Fruit fly (Drosophila melanogaster) whole organism, embryonic: ENCODE measurements around the gene CG33703.

ENCODE experiments used
- Abd-B ChIP-seq: fragments of 200-800 bp; sonication (Bioruptor generic); optimal IDR thresholded peaks from 2 replicates; lab custom pipeline; 2018; ENCODE audit warnings: missing biosample characterization, mild to moderate bottlenecking, missing genetic modification characterization, moderate library complexity
- Asciz ChIP-seq: fragments of 200-800 bp; sonication (Bioruptor generic); optimal IDR thresholded peaks from 2 replicates; lab custom pipeline; 2017; ENCODE audit warnings: missing biosample characterization, mild to moderate bottlenecking, missing genetic modification characterization, missing genetic modification reagents
- Atf6 ChIP-seq: fragments of 200-800 bp; sonication (Bioruptor generic); IDR thresholded peaks from 2 replicates; pipeline ENCODE4 v1.3.6; 2022; ENCODE audit warnings: missing biosample characterization, missing genetic modification characterization
- CG1024 ChIP-seq: fragments of 200-800 bp; sonication (Bioruptor generic); IDR thresholded peaks from 2 replicates; pipeline ENCODE4 v1.3.6; 2022; ENCODE audit warnings: missing biosample characterization, missing genetic modification characterization
- CG10321 ChIP-seq: fragments of 200-800 bp; sonication (Bioruptor generic); IDR thresholded peaks from 2 replicates; pipeline ENCODE4 v1.3.6; 2022; ENCODE audit warnings: missing biosample characterization, missing genetic modification characterization
- CG10366 ChIP-seq: fragments of 200-800 bp; sonication (Bioruptor generic); IDR thresholded peaks from 2 replicates; pipeline ENCODE4 v1.3.6; 2022; ENCODE audit warnings: missing biosample characterization, missing genetic modification characterization
- CG10565 ChIP-seq: fragments of 200-800 bp; sonication (Bioruptor generic); optimal IDR thresholded peaks from 3 replicates; lab custom pipeline; 2016; ENCODE audit warnings: missing biosample characterization, mild to moderate bottlenecking, missing genetic modification characterization
- CG1233 ChIP-seq: fragments of 200-800 bp; sonication (Bioruptor generic); optimal IDR thresholded peaks from 4 replicates; lab custom pipeline; 2018; ENCODE audit warnings: missing biosample characterization, mild to moderate bottlenecking, missing genetic modification characterization
- CG13123 ChIP-seq: fragments of 200-800 bp; sonication (Bioruptor generic); optimal IDR thresholded peaks from 2 replicates; lab custom pipeline; 2016; ENCODE audit warnings: missing biosample characterization, missing genetic modification characterization
- CG13775 ChIP-seq: fragments of 200-800 bp; sonication (Bioruptor generic); optimal IDR thresholded peaks from 3 replicates; lab custom pipeline; 2017; ENCODE audit warnings: missing biosample characterization, mild to moderate bottlenecking, missing genetic modification characterization
- CG14014 ChIP-seq: fragments of 200-800 bp; sonication (Bioruptor generic); IDR thresholded peaks from 2 replicates; pipeline ENCODE4 v1.3.6; 2022; ENCODE audit warnings: missing biosample characterization, missing genetic modification characterization
- CG14860 ChIP-seq: fragments of 200-800 bp; sonication (Bioruptor generic); IDR thresholded peaks from 3 replicates; pipeline ENCODE4 v1.3.6; 2022; ENCODE audit warnings: missing biosample characterization, missing genetic modification characterization; ENCODE audit not compliant: partially characterized antibody
- CG17361 ChIP-seq: fragments of 200-800 bp; sonication (Bioruptor generic); IDR thresholded peaks from 3 replicates; pipeline ENCODE4 v1.3.6; 2022; ENCODE audit warnings: missing biosample characterization, missing genetic modification characterization
- CG1832 ChIP-seq: fragments of 200-800 bp; sonication (Bioruptor generic); optimal IDR thresholded peaks from 2 replicates; lab custom pipeline; 2017; ENCODE audit warnings: missing biosample characterization, mild to moderate bottlenecking, missing genetic modification characterization, inconsistent platforms
- CG2116 ChIP-seq: fragments of 200-800 bp; sonication (Bioruptor generic); optimal IDR thresholded peaks from 3 replicates; lab custom pipeline; 2018; ENCODE audit warnings: missing biosample characterization, mild to moderate bottlenecking, missing genetic modification characterization
- CG31365 ChIP-seq: fragments of 200-800 bp; sonication (Bioruptor generic); optimal IDR thresholded peaks from 2 replicates; lab custom pipeline; 2018; ENCODE audit warnings: missing biosample characterization, mild to moderate bottlenecking, missing genetic modification characterization
- CG3838 ChIP-seq: fragments of 200-800 bp; sonication (Bioruptor generic); optimal IDR thresholded peaks from 3 replicates; lab custom pipeline; 2016; ENCODE audit warnings: missing biosample characterization, missing genetic modification characterization
- CG4617 ChIP-seq: fragments of 200-800 bp; sonication (Bioruptor generic); optimal IDR thresholded peaks from 3 replicates; lab custom pipeline; 2016; ENCODE audit warnings: missing biosample characterization, missing genetic modification characterization, borderline replicate concordance
- Chrac-16 ChIP-seq: fragments of 200-800 bp; sonication (Bioruptor generic); optimal IDR thresholded peaks from 3 replicates; lab custom pipeline; 2016; ENCODE audit warnings: missing biosample characterization, missing genetic modification characterization
- CoRest ChIP-seq: fragments of 200-800 bp; sonication (Bioruptor generic); optimal IDR thresholded peaks from 3 replicates; lab custom pipeline; 2018; ENCODE audit warnings: missing biosample characterization, mild to moderate bottlenecking, missing genetic modification characterization, moderate library complexity
- E2f2 ChIP-seq: fragments of 200-800 bp; sonication (Bioruptor generic); IDR thresholded peaks from 2 replicates; pipeline ENCODE4 v1.3.6; 2022; ENCODE audit warnings: missing biosample characterization, missing genetic modification characterization
- Hey ChIP-seq: fragments of 200-800 bp; sonication (Bioruptor generic); optimal IDR thresholded peaks from 3 replicates; lab custom pipeline; 2018; ENCODE audit warnings: missing biosample characterization, mild to moderate bottlenecking, missing genetic modification characterization
- Hr39 ChIP-seq: fragments of >200 bp; optimal IDR thresholded peaks from 2 replicates; lab custom pipeline; 2017
- Jarid2 ChIP-seq: fragments of 200-800 bp; sonication (Bioruptor generic); optimal IDR thresholded peaks from 3 replicates; lab custom pipeline; 2017; ENCODE audit warnings: mild to moderate bottlenecking, missing biosample characterization, missing genetic modification reagents, missing genetic modification characterization
- Mad ChIP-seq: fragments of 200-800 bp; sonication (Bioruptor generic); optimal IDR thresholded peaks from 2 replicates; lab custom pipeline; 2016; ENCODE audit warnings: missing biosample characterization, missing genetic modification characterization
- Mes4 ChIP-seq: fragments of 200-800 bp; sonication (Bioruptor generic); optimal IDR thresholded peaks from 2 replicates; lab custom pipeline; 2016; ENCODE audit warnings: missing biosample characterization, missing genetic modification characterization
- NC2α ChIP-seq: fragments of 200-800 bp; sonication (Bioruptor generic); optimal IDR thresholded peaks from 2 replicates; lab custom pipeline; 2016; ENCODE audit warnings: missing biosample characterization, missing genetic modification characterization
- Oaz ChIP-seq: fragments of 200-800 bp; sonication (Bioruptor generic); IDR thresholded peaks from 2 replicates; pipeline ENCODE4 v1.3.6; 2022; ENCODE audit warnings: missing biosample characterization, missing genetic modification characterization
- Oli ChIP-seq: fragments of 200-800 bp; sonication (Bioruptor generic); optimal IDR thresholded peaks from 2 replicates; lab custom pipeline; 2018; ENCODE audit warnings: missing biosample characterization, mild to moderate bottlenecking, missing genetic modification characterization, moderate library complexity
- Sox100B ChIP-seq: fragments of 200-800 bp; sonication (Bioruptor generic); optimal IDR thresholded peaks from 3 replicates; lab custom pipeline; 2018; ENCODE audit warnings: missing biosample characterization, mild to moderate bottlenecking, missing genetic modification characterization
- Trl ChIP-seq, 3 experiments: fragments of >200 bp in 2 of 3; fragments of 200-800 bp in 1 of 3; sonication (Bioruptor generic) in 1 of 3; optimal IDR thresholded peaks; 2 replicates in 1 of 3; 3 replicates in 2 of 3; lab custom pipeline; 2016 to 2017; ENCODE audit warnings: missing biosample characterization in 1 of 3, missing genetic modification characterization in 1 of 3
- cato ChIP-seq: fragments of 200-800 bp; sonication (Bioruptor generic); optimal IDR thresholded peaks from 2 replicates; lab custom pipeline; 2016; ENCODE audit warnings: missing biosample characterization, missing genetic modification characterization, borderline replicate concordance
- chm ChIP-seq: fragments of 200-800 bp; sonication (Bioruptor generic); IDR thresholded peaks from 2 replicates; pipeline ENCODE4 v1.3.6; 2022; ENCODE audit warnings: missing biosample characterization, missing genetic modification characterization
- crol ChIP-seq: fragments of 200-800 bp; sonication (Bioruptor generic); IDR thresholded peaks from 2 replicates; pipeline ENCODE4 v1.3.6; 2022; ENCODE audit warnings: missing biosample characterization, missing genetic modification characterization
- cwo ChIP-seq: fragments of 200-800 bp; sonication (Bioruptor generic); optimal IDR thresholded peaks from 3 replicates; lab custom pipeline; 2017; ENCODE audit warnings: missing biosample characterization, missing genetic modification characterization, mild to moderate bottlenecking, moderate library complexity, missing genetic modification reagents
- dan ChIP-seq: fragments of 200-800 bp; sonication (Bioruptor generic); IDR thresholded peaks from 2 replicates; pipeline ENCODE4 v1.3.6; 2022; ENCODE audit warnings: missing biosample characterization, missing genetic modification characterization
- danr ChIP-seq: fragments of 200-800 bp; sonication (Bioruptor generic); IDR thresholded peaks from 2 replicates; pipeline ENCODE4 v1.3.6; 2022; ENCODE audit warnings: missing biosample characterization, missing genetic modification characterization
- emc ChIP-seq: fragments of 200-800 bp; sonication (Bioruptor generic); optimal IDR thresholded peaks from 2 replicates; lab custom pipeline; 2016; ENCODE audit warnings: missing biosample characterization, missing genetic modification characterization
- fd96Cb ChIP-seq: fragments of 200-800 bp; sonication (Bioruptor generic); optimal IDR thresholded peaks from 2 replicates; lab custom pipeline; 2018; ENCODE audit warnings: missing biosample characterization, mild to moderate bottlenecking, missing genetic modification characterization, moderate library complexity
- grau ChIP-seq: fragments of 200-800 bp; optimal IDR thresholded peaks from 3 replicates; lab custom pipeline; 2019; ENCODE audit warnings: missing biosample characterization, mild to moderate bottlenecking, missing genetic modification characterization, moderate library complexity
- grn ChIP-seq: fragments of 200-800 bp; sonication (Bioruptor generic); optimal IDR thresholded peaks from 3 replicates; lab custom pipeline; 2017; ENCODE audit warnings: missing biosample characterization, missing genetic modification characterization
- gsb ChIP-seq: fragments of 200-800 bp; sonication (Bioruptor generic); IDR thresholded peaks from 2 replicates; pipeline ENCODE4 v1.3.6; 2022; ENCODE audit warnings: missing biosample characterization, missing genetic modification characterization
- gsb-n ChIP-seq: fragments of 200-800 bp; sonication (Bioruptor generic); optimal IDR thresholded peaks from 3 replicates; lab custom pipeline; 2018; ENCODE audit warnings: missing biosample characterization, mild to moderate bottlenecking, missing genetic modification characterization
- hth ChIP-seq: fragments of >200 bp; optimal IDR thresholded peaks from 2 replicates; lab custom pipeline; 2017; ENCODE audit warnings: inconsistent platforms
- jigr1 ChIP-seq: fragments of 200-800 bp; sonication (Bioruptor generic); IDR thresholded peaks from 3 replicates; pipeline ENCODE4 v1.3.6; 2022; ENCODE audit warnings: missing biosample characterization, missing genetic modification characterization
- jing ChIP-seq: fragments of 200-800 bp; sonication (Bioruptor generic); optimal IDR thresholded peaks from 2 replicates; lab custom pipeline; 2018; ENCODE audit warnings: missing biosample characterization, mild to moderate bottlenecking, missing genetic modification characterization
- lola ChIP-seq, 3 experiments: fragments of >200 bp in 2 of 3; fragments of 200-800 bp in 1 of 3; sonication (Bioruptor generic) in 1 of 3; optimal IDR thresholded peaks; 2 replicates each; lab custom pipeline; 2017 to 2019; ENCODE audit warnings: missing biosample characterization in 3 of 3, missing genetic modification characterization in 3 of 3, mild to moderate bottlenecking in 1 of 3, moderate library complexity in 1 of 3
- pzg ChIP-seq: fragments of 200-800 bp; sonication (Bioruptor generic); optimal IDR thresholded peaks from 3 replicates; lab custom pipeline; 2018; ENCODE audit warnings: missing biosample characterization, mild to moderate bottlenecking, missing genetic modification characterization, moderate library complexity
- ranshi ChIP-seq: fragments of 200-800 bp; sonication (Bioruptor generic); IDR thresholded peaks from 2 replicates; pipeline ENCODE4 v1.3.6; 2022; ENCODE audit warnings: missing biosample characterization, missing genetic modification characterization
- sim ChIP-seq: fragments of 200-800 bp; sonication (Bioruptor generic); IDR thresholded peaks from 2 replicates; pipeline ENCODE4 v1.3.6; 2022; ENCODE audit warnings: missing biosample characterization, missing genetic modification characterization
- ttk ChIP-seq: fragments of 200-800 bp; sonication (Bioruptor generic); IDR thresholded peaks from 2 replicates; pipeline ENCODE4 v2.1.2; 2022; ENCODE audit warnings: missing biosample characterization, missing genetic modification characterization
- vvl ChIP-seq: fragments of 200-800 bp; sonication (Bioruptor generic); IDR thresholded peaks from 2 replicates; pipeline ENCODE4 v1.3.6; 2022; ENCODE audit warnings: missing biosample characterization, missing genetic modification characterization

CG33703 gene

dm6 chr3L:9508653-9509036 lies 3.8 kb downstream of the CG33703 start (continued):
- TF ChIP-seq E2f2 (GFP tag; lab: Robert Waterston, UW): no peak
- TF ChIP-seq NC2α (GFP tag; lab: Kevin White, UChicago): no peak
- TF ChIP-seq Hr39 (lab: Kevin White, UChicago): no peak
- peak; percentile 63 for TF ChIP-seq Asciz (GFP tag; lab: Kevin White, UChicago)
- TF ChIP-seq Hey (tag; lab: Kevin White, UChicago): no peak
- no peak for TF ChIP-seq CG10321
- peak; percentile 20; the same call in 1 of the 2 replicates for TF ChIP-seq vvl
- no peak for TF ChIP-seq Abd-B (GFP tag; lab: Kevin White, UChicago)
- TF ChIP-seq crol (GFP tag; lab: Robert Waterston, UW): no peak
- TF ChIP-seq CG1832: no peak
- TF ChIP-seq Trl (optimal IDR thresholded peaks at IDR 0.05; lab: Kevin White, UChicago): no peak
- no peak for TF ChIP-seq Trl (GFP tag; optimal IDR thresholded peaks at IDR 0.05; lab: Kevin White, UChicago)
- TF ChIP-seq Chrac-16 (GFP tag; lab: Kevin White, UChicago): no peak
- no peak for TF ChIP-seq jing (GFP tag; lab: Kevin White, UChicago)
- no peak for TF ChIP-seq emc
- peak; percentile 79 for TF ChIP-seq gsb-n (tag; lab: Kevin White, UChicago)
- TF ChIP-seq CoRest (tag; lab: Kevin White, UChicago): peak; percentile 61
- TF ChIP-seq jigr1 (GFP tag; lab: Robert Waterston, UW): no peak
- TF ChIP-seq Sox100B: peak; percentile 66
- TF ChIP-seq cwo: peak; percentile 53
- TF ChIP-seq CG14860 (GFP tag; lab: Robert Waterston, UW): no peak
- TF ChIP-seq CG17361 (GFP tag; lab: Robert Waterston, UW): peak; percentile 74
- no peak for TF ChIP-seq CG13775 (GFP tag; lab: Kevin White, UChicago)
- TF ChIP-seq gsb: no peak
- peak; percentile 57; the same call in 1 of the 2 replicates for TF ChIP-seq ttk (GFP tag; lab: Robert Waterston, UW)
- no peak for TF ChIP-seq CG3838
- TF ChIP-seq Jarid2: peak; percentile 0
- TF ChIP-seq danr (GFP tag; lab: Robert Waterston, UW): no peak
- TF ChIP-seq hth (lab: Kevin White, UChicago): no peak
- TF ChIP-seq cato (GFP tag; lab: Kevin White, UChicago): no peak
- no peak for TF ChIP-seq Mes4
- peak; percentile 61 for TF ChIP-seq grau
- TF ChIP-seq CG4617 (GFP tag; lab: Kevin White, UChicago): no peak
- no peak for TF ChIP-seq CG31365 (tag; lab: Kevin White, UChicago)
- TF ChIP-seq pzg (GFP tag; lab: Kevin White, UChicago): no peak
- no peak for TF ChIP-seq sim (GFP tag; lab: Robert Waterston, UW)
- TF ChIP-seq CG13123: no peak
- no peak for TF ChIP-seq Oaz (GFP tag; lab: Robert Waterston, UW)
- no peak for TF ChIP-seq CG10565 (GFP tag; lab: Kevin White, UChicago)
- no peak for TF ChIP-seq CG2116
- peak in 1 of 3 experiments; percentile 61 for TF ChIP-seq lola (GFP tag; optimal IDR thresholded peaks at IDR 0.05; lab: Kevin White, UChicago)
- TF ChIP-seq dan: no peak
- TF ChIP-seq CG14014 (GFP tag; lab: Robert Waterston, UW): no peak
- TF ChIP-seq Mad (GFP tag; lab: Kevin White, UChicago): no peak
- TF ChIP-seq grn: no peak
- peak; percentile 51; the same call in 1 of the 2 replicates for TF ChIP-seq Atf6 (GFP tag; lab: Robert Waterston, UW)
- peak; percentile 31; the same call in 1 of the 2 replicates for TF ChIP-seq CG10366
- peak; percentile 7; the same call in 1 of the 2 replicates for TF ChIP-seq ranshi
- peak; percentile 67 for TF ChIP-seq fd96Cb (tag; lab: Kevin White, UChicago)
- TF ChIP-seq CG1024: no peak
- TF ChIP-seq chm (GFP tag; lab: Robert Waterston, UW): no peak
- TF ChIP-seq Oli (tag; lab: Kevin White, UChicago): peak; percentile 60
- TF ChIP-seq CG1233 (GFP tag; lab: Kevin White, UChicago): no peak
